Worm (Caenorhabditis elegans) whole organism, mixed stage, embryonic: ENCODE results near the gene grl-19.

ENCODE experiments used
- elt-1 ChIP-seq: sonication (generic microtip); optimal IDR thresholded peaks from 2 replicates; lab custom pipeline; 2017; ENCODE audit warnings: missing genetic modification characterization, mild to moderate bottlenecking, missing compliant biosample characterization, antibody characterized with exemption, moderate library complexity, borderline replicate concordance; ENCODE audit not compliant: insufficient read depth
- elt-3 ChIP-seq: fragments of 150-350 bp; optimal IDR thresholded peaks from 2 replicates; lab custom pipeline; 2014; ENCODE audit warnings: missing biosample characterization, missing genetic modification characterization
- lin-32 ChIP-seq: fragments of 200-800 bp; sonication (Bioruptor generic); optimal IDR thresholded peaks from 2 replicates; lab custom pipeline; 2018; ENCODE audit warnings: mild to moderate bottlenecking, missing genetic modification characterization, missing compliant biosample characterization
- nhr-28 ChIP-seq: fragments of 150-350 bp; optimal IDR thresholded peaks from 2 replicates; lab custom pipeline; 2014; ENCODE audit warnings: missing biosample characterization, missing genetic modification characterization
- zip-8 ChIP-seq: fragments of 150-350 bp; optimal IDR thresholded peaks from 2 replicates; lab custom pipeline; 2014; ENCODE audit warnings: missing biosample characterization, missing genetic modification characterization

DNA sequence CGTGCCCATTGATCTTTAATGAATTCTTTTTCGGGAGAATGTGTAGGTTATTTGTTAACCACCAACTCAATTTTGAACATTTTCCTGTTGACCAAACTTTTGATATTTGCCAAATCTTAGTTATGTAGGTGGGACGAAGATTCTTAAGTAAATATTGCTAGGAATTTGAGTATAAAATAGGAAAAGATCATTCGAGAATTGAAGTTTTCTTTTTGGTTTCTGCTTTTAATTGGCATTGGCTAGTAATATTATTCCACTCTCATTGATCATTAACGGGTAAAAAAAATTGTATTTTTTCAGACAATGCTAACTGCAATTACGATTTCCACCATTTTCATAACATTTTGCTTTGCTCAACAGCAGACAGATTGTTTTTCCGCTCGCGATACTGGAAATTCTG is 13.8 kb upstream of the grl-19 start, which contains the start of gene T21D12.12:
- TF ChIP-seq elt-3 (tag; lab: Kevin White, UChicago) (no peak), elt-1 (tag; lab: Kevin White, UChicago) (no peak), nhr-28 (no peak), lin-32 (GFP tag; lab: Kevin White, UChicago) (no peak), zip-8 (tag; lab: Kevin White, UChicago) (no peak)
